Fruit fly (Drosophila melanogaster): ENCODE results near the gene X11Lbeta.

X11Lbeta gene

DNA sequence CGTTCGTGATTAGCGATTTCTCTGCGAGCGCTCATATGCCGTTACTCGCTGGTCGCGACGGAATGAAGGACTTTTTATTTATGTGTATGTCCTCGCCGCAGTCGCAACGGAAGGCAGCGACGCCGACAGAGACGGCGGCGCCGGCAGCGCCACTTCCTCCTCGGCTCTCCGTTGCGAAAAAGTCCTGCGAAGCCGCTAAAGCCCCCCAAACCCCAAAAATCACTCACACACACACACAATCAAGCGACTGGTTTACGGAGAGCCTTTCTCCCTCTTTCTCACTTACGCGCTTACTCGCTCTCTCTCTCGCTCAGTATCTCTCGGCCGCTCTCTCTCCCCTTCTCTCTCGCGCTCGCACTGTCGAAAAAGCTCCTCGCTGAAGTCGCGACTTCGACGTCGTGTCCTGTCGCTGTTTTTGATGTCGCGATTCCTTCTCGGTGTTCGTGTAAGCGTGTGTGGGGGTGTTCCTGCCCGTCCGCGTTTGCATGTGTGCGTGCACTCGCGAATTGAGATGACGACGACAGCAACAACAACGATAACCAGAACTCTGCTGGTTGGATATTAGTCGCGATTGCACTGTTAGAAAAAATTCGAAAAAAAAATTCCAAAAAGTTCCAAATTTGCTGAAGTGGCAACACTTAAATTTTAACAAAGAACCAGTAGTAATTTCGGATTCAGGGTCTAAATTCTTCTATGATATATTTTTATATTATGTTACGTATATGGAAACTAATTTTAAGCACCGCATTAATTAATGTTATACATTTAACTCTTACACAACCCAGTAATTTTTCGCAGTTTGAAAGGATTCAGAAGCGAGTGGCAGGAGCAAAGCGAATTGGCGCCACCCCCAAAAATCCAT lies 7.2 kb upstream of the X11Lbeta start, which contains the start of gene CG43347 (continued):
- TF ChIP-seq ATbp (GFP tag; optimal IDR thresholded peaks at IDR 0.05) (peak; percentile 70), p53 (GFP tag; optimal IDR thresholded peaks at IDR 0.05) (no peak), D (optimal IDR thresholded peaks at IDR 0.05) (no peak), D (GFP tag; optimal IDR thresholded peaks at IDR 0.05) (peak; percentile 47), Fer3 (tag; optimal IDR thresholded peaks at IDR 0.05) (peak; percentile 76), Xrp1 (GFP tag; IDR thresholded peaks at IDR 0.05) (peak; percentile 65), CG13894 (tag; optimal IDR thresholded peaks at IDR 0.05) (peak; percentile 81), dan (GFP tag; IDR thresholded peaks at IDR 0.05) (no peak), CG4360 (GFP tag; IDR thresholded peaks at IDR 0.05) (no peak), CG2129 (GFP tag; IDR thresholded peaks at IDR 0.05; ENCODE audit: partially characterized antibody) (no peak), CG7786 (GFP tag; optimal IDR thresholded peaks at IDR 0.05) (peak; percentile 12), CG3281 (GFP tag; optimal IDR thresholded peaks at IDR 0.05) (peak; percentile 82), CG8359 (GFP tag; optimal IDR thresholded peaks at IDR 0.05; ENCODE audit: borderline replicate concordance) (no peak), Stat92E (GFP tag; optimal IDR thresholded peaks at IDR 0.05) (no peak), slou (GFP tag; optimal IDR thresholded peaks at IDR 0.05) (peak; percentile 47), tio (GFP tag; optimal IDR thresholded peaks at IDR 0.05) (peak; percentile 41), CG3847 (GFP tag; IDR thresholded peaks at IDR 0.05) (peak; percentile 27; the same call in 1 of the 2 replicates), CG10147 (GFP tag; optimal IDR thresholded peaks at IDR 0.05) (peak; percentile 77), nmo (GFP tag; optimal IDR thresholded peaks at IDR 0.05) (peak; percentile 77), CG9876 (GFP tag; optimal IDR thresholded peaks at IDR 0.05) (no peak), CG3726 (GFP tag; IDR thresholded peaks at IDR 0.05) (no peak), zfh1 (GFP tag; IDR thresholded peaks at IDR 0.05) (0 out of 3 replicates have a peak, but pooled peaks have one; percentile 50), emc (GFP tag; optimal IDR thresholded peaks at IDR 0.05) (no peak), Deaf1 (tag; optimal IDR thresholded peaks at IDR 0.05) (peak; percentile 89), kah (GFP tag; optimal IDR thresholded peaks at IDR 0.05) (peak; percentile 11), pb (GFP tag; optimal IDR thresholded peaks at IDR 0.05) (no peak), CG18011 (GFP tag; optimal IDR thresholded peaks at IDR 0.05) (peak; percentile 3), ase (GFP tag; IDR thresholded peaks at IDR 0.05) (no peak), CG17612 (GFP tag; IDR thresholded peaks at IDR 0.05) (no peak), lbe (GFP tag; optimal IDR thresholded peaks at IDR 0.05) (no peak), ato (GFP tag; IDR thresholded peaks at IDR 0.05; ENCODE audit: partially characterized antibody) (no peak), CG1602 (GFP tag; optimal IDR thresholded peaks at IDR 0.05) (peak; percentile 37), Meics (GFP tag; optimal IDR thresholded peaks at IDR 0.05) (peak; percentile 85), Nf-YB (GFP tag; optimal IDR thresholded peaks at IDR 0.05) (peak; percentile 29), CG15601 (tag; optimal IDR thresholded peaks at IDR 0.05) (peak; percentile 61), usp (GFP tag; optimal IDR thresholded peaks at IDR 0.05) (no peak), wek (GFP tag; optimal IDR thresholded peaks at IDR 0.05) (no peak), Sry-δ (GFP tag; optimal IDR thresholded peaks at IDR 0.05) (no peak), CG9727 (GFP tag; optimal IDR thresholded peaks at IDR 0.05) (peak; percentile 73), CG11398 (GFP tag; optimal IDR thresholded peaks at IDR 0.05) (no peak), BtbVII (GFP tag; optimal IDR thresholded peaks at IDR 0.05) (peak; percentile 78), CG9437 (GFP tag; optimal IDR thresholded peaks at IDR 0.05) (peak; percentile 40), PHDP (tag; optimal IDR thresholded peaks at IDR 0.05) (peak; percentile 75), CG16813 (GFP tag; IDR thresholded peaks at IDR 0.05; ENCODE audit: partially characterized antibody) (no peak), CG7556 (GFP tag; optimal IDR thresholded peaks at IDR 0.05) (peak; percentile 88), sqz (GFP tag; optimal IDR thresholded peaks at IDR 0.05) (peak; percentile 37), Sox100B (GFP tag; optimal IDR thresholded peaks at IDR 0.05) (no peak), CG33557 (GFP tag; optimal IDR thresholded peaks at IDR 0.05) (no peak)
